Fruit fly (Drosophila melanogaster): ENCODE measurements around the gene MTA1-like.

The MTA1-like gene

DNA sequence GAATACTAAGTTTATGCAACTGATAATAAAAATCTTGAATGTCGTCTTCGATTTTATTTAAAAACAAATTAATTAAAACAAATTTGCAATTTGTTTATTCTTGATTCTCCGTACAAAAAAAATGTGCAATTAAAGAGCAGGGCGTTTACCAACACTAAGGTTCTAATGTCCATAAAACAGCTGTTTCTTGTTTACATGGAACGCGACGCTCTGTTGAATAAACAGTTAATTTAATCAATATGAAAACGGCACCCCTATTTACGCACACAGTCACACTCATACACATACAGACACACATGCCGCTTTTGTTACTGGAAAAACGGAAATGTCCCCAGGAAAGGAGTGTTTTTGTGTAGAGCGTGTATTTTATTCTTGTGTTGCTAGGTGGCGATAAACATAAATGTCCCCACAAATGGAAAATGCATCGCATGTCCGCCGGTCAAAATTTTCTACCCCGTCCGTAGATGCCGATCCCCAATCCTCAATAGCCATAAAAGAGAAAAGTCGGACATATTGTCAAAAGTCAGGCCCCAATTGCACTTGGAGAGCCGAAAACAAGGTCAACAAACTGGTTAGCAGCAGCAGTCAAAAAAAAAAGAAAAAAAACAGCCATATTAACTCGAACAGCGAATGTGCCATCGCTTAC lies 25.4 kb downstream of the MTA1-like start (continued):
- TF ChIP-seq CG8944 (GFP tag; optimal IDR thresholded peaks at IDR 0.05) (peak; percentile 64), MESR4 (GFP tag; optimal IDR thresholded peaks at IDR 0.05) (peak; percentile 49), MBD-R2 (GFP tag; IDR thresholded peaks at IDR 0.05) (no peak), dmrt11E (tag; optimal IDR thresholded peaks at IDR 0.05) (peak; percentile 64), CG18764 (GFP tag; optimal IDR thresholded peaks at IDR 0.05) (peak; percentile 70), CG10147 (GFP tag; optimal IDR thresholded peaks at IDR 0.05) (peak; percentile 65), CG12744 (GFP tag; optimal IDR thresholded peaks at IDR 0.05) (peak; percentile 15), mld (GFP tag; IDR thresholded peaks at IDR 0.05; ENCODE audit: partially characterized antibody) (no peak), H2.0 (GFP tag; IDR thresholded peaks at IDR 0.05) (no peak), jing (GFP tag; optimal IDR thresholded peaks at IDR 0.05) (no peak), CG11085 (GFP tag; IDR thresholded peaks at IDR 0.05) (no peak), CG10565 (GFP tag; optimal IDR thresholded peaks at IDR 0.05) (no peak), Blimp-1 (GFP tag; optimal IDR thresholded peaks at IDR 0.05) (peak; percentile 70), CG10543 (GFP tag; optimal IDR thresholded peaks at IDR 0.05) (peak; percentile 90), Hmx (GFP tag; optimal IDR thresholded peaks at IDR 0.05) (no peak), slou (GFP tag; optimal IDR thresholded peaks at IDR 0.05) (peak; percentile 55), Hr3 (GFP tag; optimal IDR thresholded peaks at IDR 0.05) (peak; percentile 10), CG10654 (GFP tag; optimal IDR thresholded peaks at IDR 0.05) (peak; percentile 74), CG1602 (GFP tag; optimal IDR thresholded peaks at IDR 0.05) (peak; percentile 54), Lim3 (GFP tag; IDR thresholded peaks at IDR 0.05) (no peak), Sry-δ (GFP tag; optimal IDR thresholded peaks at IDR 0.05) (peak; percentile 21), CG2199 (GFP tag; IDR thresholded peaks at IDR 0.05) (no peak), Mad (GFP tag; optimal IDR thresholded peaks at IDR 0.05) (peak; percentile 64), Dp (GFP tag; optimal IDR thresholded peaks at IDR 0.05) (no peak), ssp (GFP tag; IDR thresholded peaks at IDR 0.05) (no peak), gcm (GFP tag; optimal IDR thresholded peaks at IDR 0.05) (peak; percentile 79), vfl (GFP tag; optimal IDR thresholded peaks at IDR 0.05) (peak; percentile 26), CG4820 (GFP tag; optimal IDR thresholded peaks at IDR 0.05) (peak; percentile 37), CG8924 (tag; optimal IDR thresholded peaks at IDR 0.05) (peak; percentile 89), ttk (GFP tag; IDR thresholded peaks at IDR 0.05) (no peak), sd (tag; optimal IDR thresholded peaks at IDR 0.05) (peak; percentile 48), gt (GFP tag; IDR thresholded peaks at IDR 0.05) (no peak), Fer1 (GFP tag; optimal IDR thresholded peaks at IDR 0.05) (peak; percentile 81), fru (optimal IDR thresholded peaks at IDR 0.05) (no peak), CG17328 (GFP tag; IDR thresholded peaks at IDR 0.05) (no peak), cas (GFP tag; IDR thresholded peaks at IDR 0.05) (no peak), CG2120 (GFP tag; optimal IDR thresholded peaks at IDR 0.05) (peak; percentile 74), CG33213 (GFP tag; optimal IDR thresholded peaks at IDR 0.05) (peak; percentile 92), D19A (tag; optimal IDR thresholded peaks at IDR 0.05) (peak; percentile 62), az2 (GFP tag; optimal IDR thresholded peaks at IDR 0.05) (peak; percentile 40), CG13424 (tag; optimal IDR thresholded peaks at IDR 0.05) (peak; percentile 72), Drgx (GFP tag; IDR thresholded peaks at IDR 0.05) (no peak), Atf3 (GFP tag; optimal IDR thresholded peaks at IDR 0.05) (peak; percentile 64), lab (GFP tag; optimal IDR thresholded peaks at IDR 0.05) (peak; percentile 92), CG6689 (GFP tag; IDR thresholded peaks at IDR 0.05) (no peak), HLH54F (GFP tag; optimal IDR thresholded peaks at IDR 0.05) (no peak), CG4360 (GFP tag; IDR thresholded peaks at IDR 0.05) (no peak), nerfin-2 (GFP tag; IDR thresholded peaks at IDR 0.05; ENCODE audit: partially characterized antibody) (no peak), CG15073 (GFP tag; optimal IDR thresholded peaks at IDR 0.05) (no peak), Oli (tag; optimal IDR thresholded peaks at IDR 0.05) (peak; percentile 23), ind (GFP tag; optimal IDR thresholded peaks at IDR 0.05) (no peak)
